Worm (Caenorhabditis elegans): ENCODE data around the gene clec-54.

Gene clec-54

DNA sequence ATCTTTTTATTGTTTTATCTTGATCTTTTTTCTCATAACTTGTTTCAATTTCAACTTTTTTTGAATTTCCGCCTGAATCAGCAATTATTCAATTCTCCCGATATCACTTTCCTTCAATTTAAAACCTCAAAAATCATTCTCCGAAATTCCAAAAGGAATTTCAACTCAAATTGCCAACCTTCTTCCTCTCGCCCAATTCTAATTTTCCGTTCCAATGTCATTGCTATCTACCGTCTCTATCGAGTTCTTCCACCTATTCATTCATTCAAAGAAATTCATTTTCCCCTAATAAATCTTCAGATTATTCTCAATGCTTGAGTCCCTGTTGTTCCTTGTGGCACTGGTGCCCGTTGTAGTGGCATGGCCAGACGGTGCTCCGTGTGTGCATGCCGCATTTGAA lies 35.9 kb upstream of the clec-54 start, which contains the start of gene F23B12.4:
Gene F23B12.4 (plus strand): TSS at position 301 of the 400 bp plus-strand sequence.
- TF ChIP-seq nhr-11 (tag; optimal IDR thresholded peaks at IDR 0.05) (no peak), ref-2 (tag; optimal IDR thresholded peaks at IDR 0.05) (no peak), fkh-6 (tag; optimal IDR thresholded peaks at IDR 0.05) (no peak), Y22D7AL.16 (tag; optimal IDR thresholded peaks at IDR 0.05) (no peak), nfya-1 (tag; optimal IDR thresholded peaks at IDR 0.05) (no peak), ceh-6 (GFP tag; optimal IDR thresholded peaks at IDR 0.05) (no peak), pha-4 (tag; optimal IDR thresholded peaks at IDR 0.05) (no peak), ttx-3 (tag; optimal IDR thresholded peaks at IDR 0.05) (no peak), madf-2 (tag; optimal IDR thresholded peaks at IDR 0.05) (no peak), sox-4 (tag; optimal IDR thresholded peaks at IDR 0.05) (no peak), ceh-34 (tag; optimal IDR thresholded peaks at IDR 0.05) (no peak), fax-1 (tag; optimal IDR thresholded peaks at IDR 0.05) (no peak), ceh-14 (tag; optimal IDR thresholded peaks at IDR 0.05) (no peak)

DNA sequence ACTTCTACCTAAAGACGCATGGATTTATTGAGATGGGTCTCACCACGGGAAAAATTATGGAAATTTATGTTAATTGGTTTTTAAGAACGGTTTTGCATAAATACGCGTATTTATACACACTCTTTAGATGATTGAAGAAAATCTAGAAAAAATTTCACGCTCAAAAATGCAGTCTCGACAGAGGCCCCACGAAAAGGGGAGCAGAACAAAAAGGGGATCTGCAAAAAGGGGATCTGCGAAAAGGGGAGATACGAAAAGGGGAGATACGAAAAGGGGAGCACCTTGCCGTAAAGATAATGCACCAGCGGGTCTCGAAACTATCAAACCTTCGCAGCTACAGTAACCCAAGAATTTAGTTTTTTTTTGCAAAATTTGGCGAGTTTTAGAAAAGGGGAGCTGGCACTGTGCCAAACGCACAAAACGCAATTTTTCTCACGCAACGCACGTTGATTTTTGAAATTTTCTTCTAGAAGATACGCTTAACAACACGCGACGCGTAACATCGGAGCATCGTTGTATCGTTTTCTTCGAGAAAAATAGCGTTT lies 33.2 kb upstream of the clec-54 start:
- TF ChIP-seq fax-1 (tag; optimal IDR thresholded peaks at IDR 0.05) (peak; percentile 25), tbx-7 (tag; optimal IDR thresholded peaks at IDR 0.05) (peak; percentile 25), C08G9.2 (tag; optimal IDR thresholded peaks at IDR 0.05) (peak; percentile 68), ceh-2 (tag; optimal IDR thresholded peaks at IDR 0.05) (peak; percentile 45), tbx-2 (tag; optimal IDR thresholded peaks at IDR 0.05) (peak; percentile 72), ceh-31 (tag; optimal IDR thresholded peaks at IDR 0.05) (peak; percentile 83), zip-5 (tag; optimal IDR thresholded peaks at IDR 0.05) (peak; percentile 23), rnt-1 (tag; optimal IDR thresholded peaks at IDR 0.05) (peak; percentile 14), lim-6 (tag; optimal IDR thresholded peaks at IDR 0.05) (peak; percentile 50), ceh-14 (tag; optimal IDR thresholded peaks at IDR 0.05) (peak; percentile 50), dmd-4 (tag; optimal IDR thresholded peaks at IDR 0.05; ENCODE audit: borderline replicate concordance) (peak; percentile 34)

DNA sequence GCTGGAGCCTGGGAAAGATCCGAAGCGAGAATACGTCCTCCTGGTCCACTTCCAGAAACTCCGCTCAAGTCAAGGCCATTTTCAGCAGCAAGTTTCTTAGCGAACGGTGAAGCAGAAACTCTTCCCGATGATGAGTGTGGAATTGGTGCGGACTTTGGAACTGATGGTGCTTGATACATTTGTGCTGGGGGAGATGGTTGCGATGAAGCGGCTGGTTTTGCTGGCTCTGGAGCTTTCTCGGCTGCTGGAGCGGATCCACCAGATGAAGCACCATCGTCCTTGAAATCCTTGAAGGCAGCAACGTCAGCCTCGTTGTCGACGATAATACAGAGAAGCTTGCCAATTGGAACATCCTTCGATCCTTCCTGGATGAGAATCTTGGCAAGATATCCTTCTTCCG lies 30.2 kb upstream of the clec-54 start:
- TF ChIP-seq hlh-8 (tag; optimal IDR thresholded peaks at IDR 0.05) (no peak), dve-1 (tag; optimal IDR thresholded peaks at IDR 0.05) (no peak), elt-4 (tag; optimal IDR thresholded peaks at IDR 0.05) (no peak), hlh-30 (tag; optimal IDR thresholded peaks at IDR 0.05; ENCODE audit: insufficient read depth) (no peak), ztf-16 (tag; optimal IDR thresholded peaks at IDR 0.05) (no peak), hlh-13 (GFP tag; optimal IDR thresholded peaks at IDR 0.05) (no peak), unc-3 (GFP tag; conservative IDR thresholded peaks at IDR 0.05) (no peak), unc-3 (tag; optimal IDR thresholded peaks at IDR 0.05) (no peak), elt-2 (tag; optimal IDR thresholded peaks at IDR 0.05) (no peak), zip-5 (tag; optimal IDR thresholded peaks at IDR 0.05) (no peak), ceh-22 (tag; optimal IDR thresholded peaks at IDR 0.05) (no peak), ceh-34 (tag; optimal IDR thresholded peaks at IDR 0.05) (no peak), syd-9 (tag; optimal IDR thresholded peaks at IDR 0.05) (no peak), hlh-6 (tag; optimal IDR thresholded peaks at IDR 0.05) (no peak), pha-2 (tag; optimal IDR thresholded peaks at IDR 0.05) (no peak), eyg-1 (tag; optimal IDR thresholded peaks at IDR 0.05) (no peak), ref-2 (tag; optimal IDR thresholded peaks at IDR 0.05) (no peak), mec-3 (tag; optimal IDR thresholded peaks at IDR 0.05; ENCODE audit: borderline replicate concordance) (no peak), ceh-30 (tag; optimal IDR thresholded peaks at IDR 0.05) (no peak), rnt-1 (tag; optimal IDR thresholded peaks at IDR 0.05) (no peak), unc-55 (GFP tag; optimal IDR thresholded peaks at IDR 0.05) (no peak)

Measured in whole organism, late embryonic.